Worm (Caenorhabditis elegans) whole organism, L3 larva: ENCODE measurements around the gene riok-3.

Experiments
- ZK546.5 ChIP-seq: sonication (generic microtip); optimal IDR thresholded peaks from 2 replicates; lab custom pipeline; 2017; ENCODE audit warnings: missing biosample characterization, missing genetic modification characterization
- elt-1 ChIP-seq: fragments of 150-350 bp; optimal IDR thresholded peaks from 2 replicates; lab custom pipeline; 2014; ENCODE audit warnings: missing biosample characterization, missing genetic modification characterization
- fkh-2 ChIP-seq: fragments of 150-350 bp; optimal IDR thresholded peaks from 2 replicates; lab custom pipeline; 2014; ENCODE audit warnings: missing biosample characterization, missing genetic modification reagents, missing genetic modification characterization
- mdl-1 ChIP-seq: fragments of 150-350 bp; optimal IDR thresholded peaks from 2 replicates; lab custom pipeline; 2014; ENCODE audit warnings: missing biosample characterization, missing genetic modification characterization
- nfya-1 ChIP-seq: sonication (generic microtip); optimal IDR thresholded peaks from 2 replicates; lab custom pipeline; 2017; ENCODE audit warnings: missing genetic modification characterization, mild to moderate bottlenecking, missing compliant biosample characterization, antibody characterized with exemption, moderate library complexity; ENCODE audit not compliant: insufficient read depth
- pqm-1 ChIP-seq: fragments of 150-350 bp; optimal IDR thresholded peaks from 2 replicates; lab custom pipeline; 2017; ENCODE audit warnings: missing biosample characterization, missing genetic modification characterization, inconsistent platforms
- sea-2 ChIP-seq: fragments of 150-350 bp; sonication (generic microtip); optimal IDR thresholded peaks from 4 replicates; lab custom pipeline; 2014; ENCODE audit warnings: missing biosample characterization, missing genetic modification reagents, missing genetic modification characterization
- snpc-4 ChIP-seq: fragments of 150-350 bp; optimal IDR thresholded peaks from 2 replicates; lab custom pipeline; 2014; ENCODE audit warnings: missing biosample characterization, missing genetic modification characterization
- unc-39 ChIP-seq: sonication (generic microtip); optimal IDR thresholded peaks from 4 replicates; lab custom pipeline; 2017; ENCODE audit warnings: missing biosample characterization, missing genetic modification characterization

DNA sequence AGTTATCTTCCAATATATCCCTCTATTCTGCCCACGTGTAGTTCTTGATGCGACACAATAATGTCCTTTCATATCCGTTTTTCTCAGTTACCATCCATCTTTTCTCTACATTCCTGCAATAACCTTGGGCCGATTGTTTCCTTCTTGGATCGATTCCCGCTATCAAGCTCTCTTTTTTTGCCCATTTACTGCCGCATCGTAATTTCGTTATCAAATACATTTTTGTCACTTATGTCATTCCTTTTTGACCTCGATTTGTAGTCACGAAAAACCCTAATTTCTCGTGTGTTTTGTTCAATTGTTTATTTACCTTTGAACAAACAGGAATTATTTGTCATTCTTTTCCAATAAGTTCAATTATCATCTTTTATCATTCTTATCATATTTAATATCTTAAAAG, 45.1 kb upstream of the riok-3 start:
- no peak for TF ChIP-seq sea-2
- peak; percentile 82 for TF ChIP-seq pqm-1 (tag; lab: Kevin White, UChicago)
- no peak for TF ChIP-seq snpc-4 (tag; lab: Kevin White, UChicago)
- no peak for TF ChIP-seq mdl-1 (tag; lab: Kevin White, UChicago)
- TF ChIP-seq fkh-2 (tag; lab: Kevin White, UChicago), result no peak
- no peak for TF ChIP-seq ZK546.5 (tag; lab: Kevin White, UChicago)
- TF ChIP-seq nfya-1 (tag; lab: Kevin White, UChicago), result no peak
- TF ChIP-seq elt-1 (tag; lab: Kevin White, UChicago), result no peak
- no peak for TF ChIP-seq unc-39 (tag; lab: Kevin White, UChicago)
